Fruit fly (Drosophila melanogaster) whole organism, pupa: ENCODE measurements around the gene Es2.

Experiments
- CG10348 ChIP-seq: fragments of 200-800 bp; sonication (Bioruptor generic); IDR thresholded peaks from 2 replicates; pipeline ENCODE4 v1.3.6; 2022; ENCODE audit warnings: missing biosample characterization, missing genetic modification characterization
- CG32121 ChIP-seq: fragments of 200-800 bp; sonication (Bioruptor generic); IDR thresholded peaks from 2 replicates; pipeline ENCODE4 v1.3.6; 2022; ENCODE audit warnings: missing biosample characterization, missing genetic modification characterization
- CG8301 ChIP-seq: fragments of 200-800 bp; sonication (Bioruptor generic); optimal IDR thresholded peaks from 2 replicates; lab custom pipeline; 2018; ENCODE audit warnings: missing biosample characterization, mild to moderate bottlenecking, missing genetic modification characterization
- EcR ChIP-seq: fragments of 200-800 bp; sonication (Bioruptor generic); optimal IDR thresholded peaks from 3 replicates; lab custom pipeline; 2019; ENCODE audit warnings: missing biosample characterization, missing genetic modification characterization, mild to moderate bottlenecking, moderate library complexity, missing genetic modification reagents

- no peak for TF ChIP-seq EcR (GFP tag; lab: Kevin White, UChicago)
- no peak for TF ChIP-seq CG10348 (GFP tag; lab: Robert Waterston, UW)
- no peak for TF ChIP-seq CG32121 (GFP tag; lab: Robert Waterston, UW)
- TF ChIP-seq CG8301 (tag; lab: Kevin White, UChicago): no peak
Observed at dm6 chrX:8413513-8414113, 47.7 kb upstream of the Es2 start.
